Worm (Caenorhabditis elegans) whole organism, dauer: Measurements from ENCODE around the gene F46C8.1.

Experiments
- unc-62 ChIP-seq: sonication (generic microtip); optimal IDR thresholded peaks from 2 replicates; lab custom pipeline; 2017; ENCODE audit warnings: missing biosample characterization, missing genetic modification reagents, missing genetic modification characterization

The F46C8.1 gene

ce11 chrX:7548158-7548557 is at the start of gene F46C8.1:
Gene F46C8.1 (plus strand): TSS chrX:7548458.
- TF ChIP-seq unc-62 (GFP tag; lab: Kevin White, UChicago) = no peak

ce11 chrX:7500970-7501369 is 47.3 kb upstream of the F46C8.1 start, which contains the start of gene uggt-1:
Gene uggt-1 (minus strand): TSS chrX:7500982.
- no peak for TF ChIP-seq unc-62 (GFP tag; lab: Kevin White, UChicago)

- TF ChIP-seq unc-62 (GFP tag; lab: Kevin White, UChicago) = no peak
Observed at ce11 chrX:7502807-7503206, 45.5 kb upstream of the F46C8.1 start, which contains the start of gene F48E3.6. Gene F48E3.6 (minus strand): TSS chrX:7502907.

ce11 chrX:7506533-7506932 is 41.7 kb upstream of the F46C8.1 start, which contains the start of gene lgc-11:
Gene lgc-11 (minus strand): TSS chrX:7506633.
- no peak for TF ChIP-seq unc-62 (GFP tag; lab: Kevin White, UChicago)

ce11 chrX:7507141-7507540 is 41.1 kb upstream of the F46C8.1 start:
- no peak for TF ChIP-seq unc-62 (GFP tag; lab: Kevin White, UChicago)

- TF ChIP-seq unc-62 (GFP tag; lab: Kevin White, UChicago) = no peak
Observed at ce11 chrX:7512714-7513113, 35.5 kb upstream of the F46C8.1 start.

ce11 chrX:7519569-7519968 is 28.7 kb upstream of the F46C8.1 start, which contains the start of gene chts-1:
Gene chts-1 (minus strand): TSS chrX:7519669.
- no peak for TF ChIP-seq unc-62 (GFP tag; lab: Kevin White, UChicago)

- TF ChIP-seq unc-62 (GFP tag; lab: Kevin White, UChicago) = no peak
Observed at ce11 chrX:7522595-7522994, 25.7 kb upstream of the F46C8.1 start.

- no peak for TF ChIP-seq unc-62 (GFP tag; lab: Kevin White, UChicago)
Observed at ce11 chrX:7523799-7524198, 24.5 kb upstream of the F46C8.1 start.

ce11 chrX:7525271-7525670 is 23.0 kb upstream of the F46C8.1 start, which contains the start of gene F46C8.3:
Gene F46C8.3 (plus strand): TSS chrX:7525571.
- TF ChIP-seq unc-62 (GFP tag; lab: Kevin White, UChicago) = no peak

ce11 chrX:7532632-7533031 is 15.6 kb upstream of the F46C8.1 start, which contains the start of gene ceh-14:
Gene ceh-14 (minus strand): TSS chrX:7532732.
- no peak for TF ChIP-seq unc-62 (GFP tag; lab: Kevin White, UChicago)

ce11 chrX:7534454-7534853 is 13.8 kb upstream of the F46C8.1 start:
- no peak for TF ChIP-seq unc-62 (GFP tag; lab: Kevin White, UChicago)

ce11 chrX:7536869-7537268 is 11.4 kb upstream of the F46C8.1 start:
- TF ChIP-seq unc-62 (GFP tag; lab: Kevin White, UChicago) = no peak

- no peak for TF ChIP-seq unc-62 (GFP tag; lab: Kevin White, UChicago)
Observed at ce11 chrX:7537742-7538268, 10.5 kb upstream of the F46C8.1 start, which contains the start of gene dpy-7. Gene dpy-7 (minus strand): TSS chrX:7537792.

- TF ChIP-seq unc-62 (GFP tag; lab: Kevin White, UChicago) = no peak
Observed at ce11 chrX:7540033-7540432, 8.2 kb upstream of the F46C8.1 start, which contains the start of gene glb-16. Gene glb-16 (minus strand): TSS chrX:7540133.

- TF ChIP-seq unc-62 (GFP tag; lab: Kevin White, UChicago) = no peak
Observed at ce11 chrX:7541078-7541477, 7.2 kb upstream of the F46C8.1 start.

ce11 chrX:7546509-7546908 is 1.7 kb upstream of the F46C8.1 start, which contains the start of gene col-174:
Gene col-174 (plus strand): TSS chrX:7546809.
- no peak for TF ChIP-seq unc-62 (GFP tag; lab: Kevin White, UChicago)
